1 fruit fly cellular context compared by ENCODE assay signal in genomic region chr3R:31405277-31406207, dm6.
TF ChIP-seq lines count a peak whose summit lies in the region.

TSS of gene PNPase (minus strand) at chr3R:31405452.

TF ChIP-seq in whole organism, embryonic, 481 proteins besides CTCF, POLR2A, EP300 and RAD21 (continued from another document and continues in another):
- TF ChIP-seq fd64A (GFP tag; optimal IDR thresholded peaks at IDR 0.05; lab: Kevin White, UChicago): no peak
- peak; percentile 41 for TF ChIP-seq dm (GFP tag; optimal IDR thresholded peaks at IDR 0.05; lab: Kevin White, UChicago)
- no peak for TF ChIP-seq CG11093 (GFP tag; IDR thresholded peaks at IDR 0.05; lab: Robert Waterston, UW)
- no peak for TF ChIP-seq CG2889 (GFP tag; IDR thresholded peaks at IDR 0.05; lab: Robert Waterston, UW)
- TF ChIP-seq ci (GFP tag; IDR thresholded peaks at IDR 0.05; lab: Robert Waterston, UW): no peak
- no peak for TF ChIP-seq ara (GFP tag; IDR thresholded peaks at IDR 0.05; lab: Robert Waterston, UW)
- TF ChIP-seq pnt (GFP tag; optimal IDR thresholded peaks at IDR 0.05; lab: Kevin White, UChicago): no peak
- TF ChIP-seq row (GFP tag; IDR thresholded peaks at IDR 0.05; lab: Robert Waterston, UW): no peak
- TF ChIP-seq TFAM (GFP tag; optimal IDR thresholded peaks at IDR 0.05; lab: Kevin White, UChicago): no peak
- TF ChIP-seq Dll (GFP tag; IDR thresholded peaks at IDR 0.05; lab: Robert Waterston, UW; ENCODE audit: partially characterized antibody): 0 out of 4 replicates have a peak, but pooled peaks have one; percentile 17
- no peak for TF ChIP-seq Xbp1 (GFP tag; optimal IDR thresholded peaks at IDR 0.05; lab: Kevin White, UChicago)
- TF ChIP-seq CG12155 (GFP tag; optimal IDR thresholded peaks at IDR 0.05; lab: Kevin White, UChicago): no peak
- TF ChIP-seq CG8359 (GFP tag; optimal IDR thresholded peaks at IDR 0.05; lab: Kevin White, UChicago; ENCODE audit: borderline replicate concordance): no peak
- no peak for TF ChIP-seq Oaz (GFP tag; IDR thresholded peaks at IDR 0.05; lab: Robert Waterston, UW)
- no peak for TF ChIP-seq Oli (tag; optimal IDR thresholded peaks at IDR 0.05; lab: Kevin White, UChicago)
- peak; percentile 39; the same call in 1 of the 3 replicates for TF ChIP-seq knrl (GFP tag; IDR thresholded peaks at IDR 0.05; lab: Robert Waterston, UW; ENCODE audit: partially characterized antibody)
- peak; percentile 49; the same call in 1 of the 3 replicates for TF ChIP-seq Opbp (GFP tag; IDR thresholded peaks at IDR 0.05; lab: Robert Waterston, UW; ENCODE audit: partially characterized antibody)
- TF ChIP-seq CG34224 (GFP tag; IDR thresholded peaks at IDR 0.05; lab: Robert Waterston, UW; ENCODE audit: partially characterized antibody): no peak
- TF ChIP-seq CG8478 (optimal IDR thresholded peaks at IDR 0.05; lab: Kevin White, UChicago): peak; percentile 80
- TF ChIP-seq CG10462 (GFP tag; optimal IDR thresholded peaks at IDR 0.05; lab: Kevin White, UChicago): no peak
- no peak for TF ChIP-seq sc (optimal IDR thresholded peaks at IDR 0.05; lab: Kevin White, UChicago)
- no peak for TF ChIP-seq sc (GFP tag; optimal IDR thresholded peaks at IDR 0.05; lab: Kevin White, UChicago)
- no peak for TF ChIP-seq pan (optimal IDR thresholded peaks at IDR 0.05; lab: Kevin White, UChicago)
- no peak for TF ChIP-seq pan (GFP tag; optimal IDR thresholded peaks at IDR 0.05 in 1 of 2, IDR thresholded peaks at IDR 0.05 in 1 of 2)
- TF ChIP-seq ERR (GFP tag; optimal IDR thresholded peaks at IDR 0.05; lab: Kevin White, UChicago): no peak
- TF ChIP-seq CG3838 (GFP tag; optimal IDR thresholded peaks at IDR 0.05; lab: Kevin White, UChicago): no peak
- TF ChIP-seq Side (GFP tag; optimal IDR thresholded peaks at IDR 0.05; lab: Kevin White, UChicago): no peak
- TF ChIP-seq CG15011 (GFP tag; optimal IDR thresholded peaks at IDR 0.05; lab: Kevin White, UChicago): no peak
- no peak for TF ChIP-seq CG6175 (GFP tag; IDR thresholded peaks at IDR 0.05; lab: Robert Waterston, UW)
- no peak for TF ChIP-seq CG2712 (tag; optimal IDR thresholded peaks at IDR 0.05; lab: Kevin White, UChicago)
- TF ChIP-seq CG15601 (tag; optimal IDR thresholded peaks at IDR 0.05; lab: Kevin White, UChicago): no peak
- no peak for TF ChIP-seq CG10366 (GFP tag; IDR thresholded peaks at IDR 0.05; lab: Robert Waterston, UW)
- TF ChIP-seq Aef1 (GFP tag; IDR thresholded peaks at IDR 0.05; lab: Robert Waterston, UW): no peak
- peak; percentile 13 for TF ChIP-seq CG13296 (GFP tag; optimal IDR thresholded peaks at IDR 0.05; lab: Kevin White, UChicago)
- 0 out of 3 replicates have a peak, but pooled peaks have one; percentile 38 for TF ChIP-seq CG2199 (GFP tag; IDR thresholded peaks at IDR 0.05; lab: Robert Waterston, UW)
- TF ChIP-seq ac (GFP tag; optimal IDR thresholded peaks at IDR 0.05; lab: Kevin White, UChicago): no peak
- TF ChIP-seq CG16779 (GFP tag; IDR thresholded peaks at IDR 0.05; lab: Robert Waterston, UW): 0 out of 2 replicates have a peak, but pooled peaks have one; percentile 54
- TF ChIP-seq Awh (GFP tag; IDR thresholded peaks at IDR 0.05; lab: Robert Waterston, UW): 0 out of 2 replicates have a peak, but pooled peaks have one; percentile 21
- no peak for TF ChIP-seq stwl (tag; optimal IDR thresholded peaks at IDR 0.05; lab: Kevin White, UChicago)
- TF ChIP-seq CG16813 (GFP tag; IDR thresholded peaks at IDR 0.05; lab: Robert Waterston, UW; ENCODE audit: partially characterized antibody): no peak
- peak; percentile 88 for TF ChIP-seq Med (GFP tag; lab: Kevin White, UChicago)
- TF ChIP-seq jigr1 (GFP tag; IDR thresholded peaks at IDR 0.05; lab: Robert Waterston, UW): no peak
- TF ChIP-seq CG18011 (GFP tag; optimal IDR thresholded peaks at IDR 0.05; lab: Kevin White, UChicago): no peak
- no peak for TF ChIP-seq NC2β (GFP tag; optimal IDR thresholded peaks at IDR 0.05; lab: Kevin White, UChicago)
- no peak for TF ChIP-seq CG13123 (GFP tag; optimal IDR thresholded peaks at IDR 0.05; lab: Kevin White, UChicago)
- 0 out of 2 replicates have a peak, but pooled peaks have one; percentile 46 for TF ChIP-seq chm (GFP tag; IDR thresholded peaks at IDR 0.05; lab: Robert Waterston, UW)
- TF ChIP-seq Eip74EF (GFP tag; optimal IDR thresholded peaks at IDR 0.05; lab: Kevin White, UChicago): peak in 1 of 2 experiments; percentile 46
- no peak for TF ChIP-seq p53 (GFP tag; optimal IDR thresholded peaks at IDR 0.05; lab: Kevin White, UChicago)
- no peak for TF ChIP-seq CG3065 (GFP tag; optimal IDR thresholded peaks at IDR 0.05; lab: Kevin White, UChicago)
- TF ChIP-seq CG6272 (GFP tag; IDR thresholded peaks at IDR 0.05; lab: Robert Waterston, UW): no peak
- no peak for TF ChIP-seq mld (GFP tag; IDR thresholded peaks at IDR 0.05; lab: Robert Waterston, UW; ENCODE audit: partially characterized antibody)
- no peak for TF ChIP-seq abd-A (tag; optimal IDR thresholded peaks at IDR 0.05; lab: Kevin White, UChicago)
- TF ChIP-seq Taf1 (GFP tag; IDR thresholded peaks at IDR 0.05; lab: Robert Waterston, UW): no peak
- no peak for TF ChIP-seq CG6791 (GFP tag; IDR thresholded peaks at IDR 0.05; lab: Robert Waterston, UW; ENCODE audit: partially characterized antibody)
- no peak for TF ChIP-seq Neu2 (GFP tag; optimal IDR thresholded peaks at IDR 0.05; lab: Kevin White, UChicago; ENCODE audit: borderline replicate concordance)
- TF ChIP-seq Mrtf (GFP tag; IDR thresholded peaks at IDR 0.05; lab: Robert Waterston, UW): no peak
- peak; percentile 29 for TF ChIP-seq Fer1 (GFP tag; optimal IDR thresholded peaks at IDR 0.05; lab: Kevin White, UChicago)
- TF ChIP-seq CG6854 (GFP tag; optimal IDR thresholded peaks at IDR 0.05; lab: Kevin White, UChicago): no peak
- no peak for TF ChIP-seq croc (GFP tag; conservative IDR thresholded peaks at IDR 0.05; lab: Robert Waterston, UW)
- TF ChIP-seq z (GFP tag; IDR thresholded peaks at IDR 0.05; lab: Robert Waterston, UW): no peak
- no peak for TF ChIP-seq CG12391 (tag; optimal IDR thresholded peaks at IDR 0.05; lab: Kevin White, UChicago)
- no peak for TF ChIP-seq CG14014 (GFP tag; IDR thresholded peaks at IDR 0.05; lab: Robert Waterston, UW)
- TF ChIP-seq hkb (optimal IDR thresholded peaks at IDR 0.05; lab: Kevin White, UChicago): peak; percentile 5
- no peak for TF ChIP-seq hkb (GFP tag; IDR thresholded peaks at IDR 0.05; lab: Robert Waterston, UW)
- TF ChIP-seq ash1 (GFP tag; optimal IDR thresholded peaks at IDR 0.05; lab: Kevin White, UChicago): no peak
- no peak for TF ChIP-seq NFAT (GFP tag; IDR thresholded peaks at IDR 0.05; lab: Robert Waterston, UW)
- TF ChIP-seq her (GFP tag; optimal IDR thresholded peaks at IDR 0.05; lab: Kevin White, UChicago): no peak
- TF ChIP-seq Hand (GFP tag; optimal IDR thresholded peaks at IDR 0.05; lab: Kevin White, UChicago): peak; percentile 11
- TF ChIP-seq fru (optimal IDR thresholded peaks at IDR 0.05; lab: Kevin White, UChicago): no peak
- TF ChIP-seq ems (GFP tag; optimal IDR thresholded peaks at IDR 0.05; lab: Kevin White, UChicago): no peak
- peak; percentile 64; the same call in 1 of the 2 replicates for TF ChIP-seq CG4360 (GFP tag; IDR thresholded peaks at IDR 0.05; lab: Robert Waterston, UW)
- no peak for TF ChIP-seq schlank (tag; optimal IDR thresholded peaks at IDR 0.05; lab: Kevin White, UChicago)
- TF ChIP-seq cg (GFP tag; optimal IDR thresholded peaks at IDR 0.05; lab: Kevin White, UChicago): peak; percentile 99
- no peak for TF ChIP-seq repo (GFP tag; optimal IDR thresholded peaks at IDR 0.05; lab: Kevin White, UChicago)
- no peak for TF ChIP-seq zen (tag; optimal IDR thresholded peaks at IDR 0.05; lab: Kevin White, UChicago)
- TF ChIP-seq amos (GFP tag; IDR thresholded peaks at IDR 0.05; lab: Robert Waterston, UW; ENCODE audit: partially characterized antibody): no peak; the same call in 1 of the 2 replicates
- peak; percentile 33 for TF ChIP-seq Deaf1 (tag; optimal IDR thresholded peaks at IDR 0.05; lab: Kevin White, UChicago)
- TF ChIP-seq seq (GFP tag; IDR thresholded peaks at IDR 0.05; lab: Robert Waterston, UW): no peak
- TF ChIP-seq crp (GFP tag; optimal IDR thresholded peaks at IDR 0.05; lab: Kevin White, UChicago): no peak
- TF ChIP-seq lbe (GFP tag; optimal IDR thresholded peaks at IDR 0.05; lab: Kevin White, UChicago): no peak
- no peak for TF ChIP-seq ato (GFP tag; IDR thresholded peaks at IDR 0.05; lab: Robert Waterston, UW; ENCODE audit: partially characterized antibody)
- TF ChIP-seq CG15269 (tag; optimal IDR thresholded peaks at IDR 0.05; lab: Kevin White, UChicago): no peak
- no peak for TF ChIP-seq vfl (GFP tag; optimal IDR thresholded peaks at IDR 0.05; lab: Kevin White, UChicago)
- TF ChIP-seq ewg (GFP tag; optimal IDR thresholded peaks at IDR 0.05; lab: Kevin White, UChicago): no peak
- TF ChIP-seq Doc3 (GFP tag; IDR thresholded peaks at IDR 0.05; lab: Robert Waterston, UW; ENCODE audit: partially characterized antibody): no peak
- TF ChIP-seq gsb-n (tag; optimal IDR thresholded peaks at IDR 0.05; lab: Kevin White, UChicago): no peak
- TF ChIP-seq Trl (optimal IDR thresholded peaks at IDR 0.05; lab: Kevin White, UChicago): peak in 1 of 2 experiments; percentile 54
- no peak for TF ChIP-seq Trl (GFP tag; optimal IDR thresholded peaks at IDR 0.05; lab: Kevin White, UChicago)
- no peak for TF ChIP-seq tap (tag; optimal IDR thresholded peaks at IDR 0.05; lab: Kevin White, UChicago)
- no peak for TF ChIP-seq CG10274 (GFP tag; optimal IDR thresholded peaks at IDR 0.05; lab: Kevin White, UChicago)
- TF ChIP-seq Dip3 (GFP tag; optimal IDR thresholded peaks at IDR 0.05; lab: Kevin White, UChicago): no peak
- TF ChIP-seq BtbVII (GFP tag; optimal IDR thresholded peaks at IDR 0.05; lab: Kevin White, UChicago): peak; percentile 21
- TF ChIP-seq pho (GFP tag; optimal IDR thresholded peaks at IDR 0.05; lab: Kevin White, UChicago): no peak
- TF ChIP-seq ATbp (GFP tag; optimal IDR thresholded peaks at IDR 0.05; lab: Kevin White, UChicago): peak; percentile 10
- TF ChIP-seq CG11085 (GFP tag; IDR thresholded peaks at IDR 0.05; lab: Robert Waterston, UW): no peak
- no peak for TF ChIP-seq CHES-1-like (GFP tag; optimal IDR thresholded peaks at IDR 0.05; lab: Kevin White, UChicago)
- no peak for TF ChIP-seq Ravus (GFP tag; IDR thresholded peaks at IDR 0.05; lab: Robert Waterston, UW)
- peak; percentile 35 for TF ChIP-seq CG17568 (GFP tag; optimal IDR thresholded peaks at IDR 0.05; lab: Kevin White, UChicago)
- TF ChIP-seq gcm2 (GFP tag; optimal IDR thresholded peaks at IDR 0.05; lab: Kevin White, UChicago): no peak
- peak; percentile 29 for TF ChIP-seq nom (GFP tag; optimal IDR thresholded peaks at IDR 0.05; lab: Kevin White, UChicago)
- TF ChIP-seq vnd (GFP tag; IDR thresholded peaks at IDR 0.05; lab: Robert Waterston, UW; ENCODE audit: partially characterized antibody): no peak
- no peak for TF ChIP-seq bigmax (GFP tag; optimal IDR thresholded peaks at IDR 0.05; lab: Kevin White, UChicago)
- TF ChIP-seq wor (GFP tag; IDR thresholded peaks at IDR 0.05; lab: Robert Waterston, UW): no peak
- TF ChIP-seq Stat92E (GFP tag; optimal IDR thresholded peaks at IDR 0.05; lab: Kevin White, UChicago): peak in 1 of 3 experiments; percentile 39
- TF ChIP-seq CG6689 (GFP tag; IDR thresholded peaks at IDR 0.05; lab: Robert Waterston, UW): no peak
- no peak for TF ChIP-seq gcm (GFP tag; optimal IDR thresholded peaks at IDR 0.05; lab: Kevin White, UChicago)
- TF ChIP-seq CG4328 (GFP tag; optimal IDR thresholded peaks at IDR 0.05; lab: Kevin White, UChicago): no peak
- TF ChIP-seq slbo (GFP tag; IDR thresholded peaks at IDR 0.05; lab: Robert Waterston, UW): no peak
- no peak for TF ChIP-seq gem (tag; optimal IDR thresholded peaks at IDR 0.05; lab: Kevin White, UChicago)
- TF ChIP-seq CG11723 (GFP tag; optimal IDR thresholded peaks at IDR 0.05; lab: Kevin White, UChicago): no peak
- peak; percentile 29 for TF ChIP-seq HmgZ (tag; optimal IDR thresholded peaks at IDR 0.05; lab: Kevin White, UChicago)
- TF ChIP-seq CG11695 (GFP tag; IDR thresholded peaks at IDR 0.05; lab: Robert Waterston, UW): 0 out of 3 replicates have a peak, but pooled peaks have one; percentile 30
- TF ChIP-seq dmrt99B (tag; optimal IDR thresholded peaks at IDR 0.05; lab: Kevin White, UChicago): no peak
- TF ChIP-seq Gsc (GFP tag; IDR thresholded peaks at IDR 0.05; lab: Robert Waterston, UW): no peak
- 0 out of 2 replicates have a peak, but pooled peaks have one; percentile 27 for TF ChIP-seq sna (GFP tag; IDR thresholded peaks at IDR 0.05; lab: Robert Waterston, UW; ENCODE audit: partially characterized antibody)
- peak; percentile 16 for TF ChIP-seq exex (tag; optimal IDR thresholded peaks at IDR 0.05; lab: Kevin White, UChicago)
- no peak for TF ChIP-seq Six4 (GFP tag; optimal IDR thresholded peaks at IDR 0.05; lab: Kevin White, UChicago)
- TF ChIP-seq CG10979 (tag; optimal IDR thresholded peaks at IDR 0.05; lab: Kevin White, UChicago): no peak
- no peak for TF ChIP-seq CG6254 (GFP tag; optimal IDR thresholded peaks at IDR 0.05; lab: Kevin White, UChicago)
- no peak for TF ChIP-seq HLH54F (GFP tag; optimal IDR thresholded peaks at IDR 0.05; lab: Kevin White, UChicago)
- 0 out of 2 replicates have a peak, but pooled peaks have one; percentile 5 for TF ChIP-seq CG32532 (GFP tag; IDR thresholded peaks at IDR 0.05; lab: Robert Waterston, UW)
- no peak for TF ChIP-seq nau (GFP tag; optimal IDR thresholded peaks at IDR 0.05; lab: Kevin White, UChicago)
- TF ChIP-seq ftz-f1 (GFP tag; optimal IDR thresholded peaks at IDR 0.05; lab: Kevin White, UChicago): no peak
- no peak for TF ChIP-seq bowl (GFP tag; IDR thresholded peaks at IDR 0.05; lab: Robert Waterston, UW)
- TF ChIP-seq CG7786 (GFP tag; optimal IDR thresholded peaks at IDR 0.05; lab: Kevin White, UChicago): no peak
- peak; percentile 62 for TF ChIP-seq MESR4 (GFP tag; optimal IDR thresholded peaks at IDR 0.05; lab: Kevin White, UChicago)
- no peak for TF ChIP-seq CG18262 (tag; optimal IDR thresholded peaks at IDR 0.05; lab: Kevin White, UChicago)
- no peak for TF ChIP-seq Xrp1 (GFP tag; IDR thresholded peaks at IDR 0.05; lab: Robert Waterston, UW)
- TF ChIP-seq CG7745 (tag; optimal IDR thresholded peaks at IDR 0.05; lab: Kevin White, UChicago): no peak
- no peak for TF ChIP-seq gce (GFP tag; IDR thresholded peaks at IDR 0.05; lab: Robert Waterston, UW)
- TF ChIP-seq CG3995 (GFP tag; optimal IDR thresholded peaks at IDR 0.05; lab: Kevin White, UChicago): peak; percentile 63
- peak; percentile 41 for TF ChIP-seq bbx (GFP tag; IDR thresholded peaks at IDR 0.05; lab: Robert Waterston, UW; ENCODE audit: partially characterized antibody)
- no peak for TF ChIP-seq Antp (GFP tag; optimal IDR thresholded peaks at IDR 0.05; lab: Kevin White, UChicago)
- TF ChIP-seq jing (GFP tag; optimal IDR thresholded peaks at IDR 0.05; lab: Kevin White, UChicago): no peak
